Worm (Caenorhabditis elegans): ENCODE measurements around the gene thn-5.
"Not testable (repeated sequence)": the region's sequence is repeated elsewhere in the genome, so short reads cannot be mapped to it uniquely, and the experiment has no call there.

thn-5 gene

DNA sequence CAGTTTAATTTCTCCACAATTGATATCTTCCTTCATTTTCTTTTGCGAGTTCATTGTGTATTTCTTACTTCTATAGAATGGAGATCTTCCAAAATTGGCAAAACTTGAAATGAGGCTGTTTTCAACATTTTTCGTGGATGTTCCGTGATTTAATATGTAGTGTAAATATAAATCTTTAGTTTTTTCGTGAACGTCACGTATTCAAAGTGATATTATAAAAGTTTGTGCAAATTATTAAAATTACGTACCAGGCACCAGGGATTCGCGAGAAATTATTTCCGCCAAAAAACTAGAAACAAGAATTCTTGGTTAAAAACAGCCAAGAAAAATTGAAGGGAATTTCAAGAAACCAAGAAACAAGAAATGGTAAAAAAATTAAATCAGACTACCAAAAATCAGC is 6.4 kb upstream of the thn-5 start, which contains the start of gene Y59E9AL.8:
TSS of gene Y59E9AL.8 (minus strand) at position 101 of the 400 bp plus-strand sequence.
- TF ChIP-seq ztf-1 (GFP tag; conservative IDR thresholded peaks at IDR 0.05) (no peak), sma-3 (GFP tag; optimal IDR thresholded peaks at IDR 0.05) (no peak), aly-2 (tag; optimal IDR thresholded peaks at IDR 0.05) (no peak), R02D3.7 (tag; optimal IDR thresholded peaks at IDR 0.05) (no peak), nhr-11 (tag; optimal IDR thresholded peaks at IDR 0.05) (no peak), lin-11 (tag; optimal IDR thresholded peaks at IDR 0.05) (no peak), nhr-6 (tag; optimal IDR thresholded peaks at IDR 0.05) (no peak), mab-5 (tag; optimal IDR thresholded peaks at IDR 0.05) (no peak), ceh-16 (tag; optimal IDR thresholded peaks at IDR 0.05) (no peak), unc-39 (tag; optimal IDR thresholded peaks at IDR 0.05) (no peak), nhr-10 (tag; optimal IDR thresholded peaks at IDR 0.05) (no peak), peb-1 (tag; optimal IDR thresholded peaks at IDR 0.05) (no peak), ceh-82 (tag; optimal IDR thresholded peaks at IDR 0.05) (no peak), sma-9 (GFP tag; optimal IDR thresholded peaks at IDR 0.05) (no peak), sma-9 (tag; optimal IDR thresholded peaks at IDR 0.05) (no peak)

DNA sequence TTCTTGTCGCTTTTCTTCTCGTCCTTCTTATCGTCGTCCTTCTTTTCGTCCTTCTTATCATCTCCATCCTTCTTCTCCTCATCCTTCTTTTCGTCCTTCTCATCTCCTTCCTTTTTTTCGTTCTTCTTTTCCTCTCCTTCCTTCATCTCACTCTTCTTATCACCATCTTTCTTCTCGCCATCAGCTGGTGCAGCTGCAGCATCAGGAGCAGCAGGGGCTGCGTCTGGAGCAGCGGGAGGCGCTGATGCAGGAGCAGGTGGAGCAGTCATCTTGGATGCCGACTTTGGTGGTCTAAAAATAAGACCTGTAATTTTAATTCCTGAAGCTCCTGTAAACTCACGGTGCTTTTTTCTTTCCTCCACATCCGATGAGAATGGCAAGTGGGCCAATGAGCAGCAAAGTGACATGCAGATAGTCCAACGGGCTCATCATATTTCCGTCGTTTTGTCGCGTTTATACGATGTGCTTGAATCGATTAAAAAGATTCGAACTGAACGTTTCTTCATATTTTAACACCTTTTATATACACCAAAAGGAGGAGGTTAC is 5.3 kb upstream of the thn-5 start, which contains the start of gene cylc-1:
TSS of gene cylc-1 (minus strand) at position 496 of the 546 bp plus-strand sequence.
- not testable (repeated sequence) for TF ChIP-seq ceh-82 (tag; optimal IDR thresholded peaks at IDR 0.05); ama-1 (optimal IDR thresholded peaks at IDR 0.05); nhr-23 (tag; optimal IDR thresholded peaks at IDR 0.05)

DNA sequence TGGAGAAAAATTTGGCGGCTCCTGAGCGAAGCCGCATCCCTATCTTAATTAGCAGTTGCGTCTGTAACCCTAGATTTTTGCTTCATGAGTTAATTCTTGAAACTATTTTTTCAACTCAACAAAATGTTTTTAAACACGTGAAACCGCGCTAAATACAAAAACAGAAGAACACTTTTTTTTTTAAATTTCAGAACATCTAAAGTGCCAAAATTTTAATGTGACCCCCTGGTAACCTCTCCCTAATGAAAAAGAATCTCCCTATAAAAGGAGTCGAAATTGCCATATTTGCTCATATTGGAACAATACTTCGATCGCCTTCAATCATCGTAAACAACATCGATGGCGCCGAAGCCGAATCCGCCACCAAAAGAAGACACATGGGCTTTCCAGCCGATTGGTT is 4.1 kb upstream of the thn-5 start, which contains the start of gene nsph-4.1:
TSS of gene nsph-4.1 (plus strand) at position 301 of the 400 bp plus-strand sequence.
- TF ChIP-seq ZK546.5 (tag; optimal IDR thresholded peaks at IDR 0.05); lin-13 (GFP tag; optimal IDR thresholded peaks at IDR 0.05); gmeb-1 (tag; optimal IDR thresholded peaks at IDR 0.05): not testable (repeated sequence)

DNA sequence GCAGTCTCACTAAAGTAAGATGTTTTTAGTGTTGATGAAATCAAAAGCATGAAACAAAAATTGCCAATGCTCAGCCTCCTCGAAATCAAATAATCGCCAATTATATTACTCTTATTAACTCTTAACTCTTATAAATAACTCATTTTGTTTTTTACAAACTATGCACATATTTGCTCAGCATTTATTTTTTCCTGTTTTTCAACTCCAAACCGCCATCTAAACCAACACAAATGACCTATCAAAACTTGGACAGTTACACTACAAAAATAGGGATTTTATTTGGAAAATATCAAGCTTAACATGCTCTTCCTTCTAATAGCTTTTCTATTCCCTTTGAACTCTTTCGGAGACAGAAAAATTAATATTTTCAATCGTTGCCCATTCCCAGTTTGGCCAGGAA is 2.0 kb upstream of the thn-5 start, which contains the start of gene thn-6:
TSS of gene thn-6 (plus strand) at position 301 of the 400 bp plus-strand sequence.
- TF ChIP-seq elt-1 (tag; optimal IDR thresholded peaks at IDR 0.05) (no peak), mab-5 (tag; optimal IDR thresholded peaks at IDR 0.05) (no peak), nhr-21 (tag; optimal IDR thresholded peaks at IDR 0.05) (no peak), zag-1 (tag; optimal IDR thresholded peaks at IDR 0.05) (no peak), unc-55 (GFP tag; optimal IDR thresholded peaks at IDR 0.05) (no peak), R02D3.7 (tag; optimal IDR thresholded peaks at IDR 0.05) (no peak), sma-9 (GFP tag; optimal IDR thresholded peaks at IDR 0.05) (no peak), sma-9 (tag; optimal IDR thresholded peaks at IDR 0.05) (no peak), ceh-82 (tag; optimal IDR thresholded peaks at IDR 0.05) (no peak), unc-39 (tag; optimal IDR thresholded peaks at IDR 0.05) (no peak), aly-2 (tag; optimal IDR thresholded peaks at IDR 0.05) (no peak), nhr-77 (tag; optimal IDR thresholded peaks at IDR 0.05) (no peak), lin-11 (tag; optimal IDR thresholded peaks at IDR 0.05) (no peak), nhr-6 (tag; optimal IDR thresholded peaks at IDR 0.05) (no peak), nhr-10 (tag; optimal IDR thresholded peaks at IDR 0.05) (no peak)

DNA sequence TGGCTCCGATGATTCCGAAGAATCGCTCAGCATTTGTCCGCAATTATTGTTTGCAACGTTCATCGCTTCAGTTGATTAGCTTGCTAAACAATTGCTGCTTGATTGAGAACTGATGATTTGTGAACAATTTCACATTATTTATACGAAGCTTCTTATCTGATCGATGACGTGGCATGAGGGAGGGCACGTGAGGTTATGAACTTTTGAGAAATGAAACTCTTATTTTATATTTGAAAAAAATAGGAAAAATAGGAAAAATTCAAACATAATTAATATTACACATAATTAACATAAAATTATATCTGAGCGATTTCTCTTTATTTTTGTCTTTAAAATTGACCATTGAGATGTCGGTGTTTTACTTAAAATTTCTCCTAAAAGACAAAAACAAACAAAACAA is 24.0 kb downstream of the thn-5 start, which contains the start of gene F36H12.10:
TSS of gene F36H12.10 (minus strand) at position 101 of the 400 bp plus-strand sequence.
- not testable (repeated sequence) for TF ChIP-seq F13H6.1, elt-3, nhr-25 (tag; optimal IDR thresholded peaks at IDR 0.05)

DNA sequence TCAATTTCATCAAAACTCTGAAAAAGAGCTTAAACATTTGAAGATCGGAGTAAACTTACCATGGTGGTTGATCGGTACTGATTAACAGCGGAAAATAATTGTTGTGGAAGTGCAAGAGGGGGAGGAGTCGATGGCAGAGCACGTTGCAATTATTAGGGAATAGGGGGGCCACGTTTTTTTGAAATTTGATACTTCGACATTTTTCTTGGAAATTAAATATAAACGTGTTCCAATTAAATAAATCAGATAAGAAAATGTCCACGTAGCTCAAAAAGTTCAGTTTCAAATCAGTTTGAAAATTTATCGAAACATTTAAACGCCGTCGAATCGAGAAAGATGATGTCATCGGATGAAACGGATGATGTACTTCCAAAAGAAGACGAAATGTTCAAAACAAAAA is 26.1 kb downstream of the thn-5 start, which contains the start of gene F36H12.9:
TSS of gene F36H12.9 (plus strand) at position 301 of the 400 bp plus-strand sequence.
- TF ChIP-seq peb-1, ztf-4, egl-27 (tag; optimal IDR thresholded peaks at IDR 0.05): not testable (repeated sequence)

DNA sequence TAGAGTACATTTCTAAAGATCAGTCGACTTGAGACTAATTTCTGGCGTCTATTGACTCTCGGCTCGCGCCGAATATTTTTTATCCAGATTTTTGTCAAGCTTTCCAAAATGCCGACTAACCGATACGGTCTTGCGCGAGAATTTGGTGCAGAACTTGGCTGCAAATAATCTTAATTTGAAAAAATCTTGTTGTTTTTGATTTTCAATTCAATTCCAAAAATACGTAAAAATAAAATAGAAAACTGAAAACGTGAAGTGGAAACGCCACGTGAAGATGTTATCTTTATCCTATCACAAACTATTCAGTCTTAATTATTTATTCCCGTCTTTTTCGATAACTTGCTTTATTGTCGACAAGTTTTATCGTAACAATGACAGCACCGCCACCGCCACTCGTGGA is 27.8 kb downstream of the thn-5 start, which contains the start of gene ttbk-2.1:
TSS of gene ttbk-2.1 (plus strand) at position 301 of the 400 bp plus-strand sequence.
- not testable (repeated sequence) for TF ChIP-seq zag-1, elt-3, peb-1 (tag; optimal IDR thresholded peaks at IDR 0.05)

Data from whole organism, L2 larva.